Worm (Caenorhabditis elegans): ENCODE results near the gene math-40.

DNA sequence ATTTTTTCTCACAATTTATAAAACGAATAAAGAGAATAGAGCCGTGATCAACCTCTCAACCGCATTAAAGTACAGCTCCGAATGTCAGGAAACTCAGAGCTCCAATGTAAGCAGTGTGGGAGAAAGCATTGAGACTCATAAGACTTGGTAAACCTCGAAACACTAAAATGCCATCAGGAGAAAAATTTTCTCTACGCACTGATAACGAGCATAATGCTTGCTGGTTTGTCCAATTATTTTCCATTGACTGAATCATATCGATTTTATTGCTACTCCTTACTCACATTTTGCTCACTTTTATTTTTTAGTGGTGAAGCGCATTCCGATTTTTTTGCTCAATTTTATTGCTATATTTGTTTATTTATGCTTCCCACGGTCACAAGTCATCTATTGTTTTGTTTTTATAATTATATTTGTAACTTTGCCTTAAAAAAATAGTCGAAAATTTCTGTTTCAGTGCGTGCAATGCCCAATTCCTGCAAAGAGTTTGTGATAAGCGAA, at the start of gene math-40:
- TF ChIP-seq him-1 (tag; optimal IDR thresholded peaks at IDR 0.05) (no peak), dao-5 (tag; optimal IDR thresholded peaks at IDR 0.05) (no peak), W03F9.2 (tag; optimal IDR thresholded peaks at IDR 0.05) (no peak)

Measured in whole organism, L4/young adult.